Fruit fly (Drosophila melanogaster) whole organism, pupa: ENCODE measurements around the gene Sirt6.
A peak's percentile ranks its signal among the peaks of the same experiment; 100 is the strongest.

Experiments
- CG14655 ChIP-seq: fragments of 200-800 bp; sonication (Bioruptor generic); optimal IDR thresholded peaks from 3 replicates; lab custom pipeline; 2017; ENCODE audit warnings: mild to moderate bottlenecking, missing biosample characterization, missing genetic modification reagents, missing genetic modification characterization
- CG4496 ChIP-seq: fragments of 200-800 bp; sonication (Bioruptor generic); IDR thresholded peaks from 3 replicates; pipeline ENCODE4 v1.3.6; 2022; ENCODE audit warnings: missing biosample characterization, missing genetic modification characterization
- CG9948 ChIP-seq: fragments of 200-800 bp; sonication (Bioruptor generic); optimal IDR thresholded peaks from 2 replicates; lab custom pipeline; 2018; ENCODE audit warnings: missing biosample characterization, mild to moderate bottlenecking, missing genetic modification characterization, moderate library complexity
- D1 ChIP-seq: fragments of 200-800 bp; sonication (Bioruptor generic); optimal IDR thresholded peaks from 2 replicates; lab custom pipeline; 2018; ENCODE audit warnings: missing biosample characterization, mild to moderate bottlenecking, missing genetic modification characterization, moderate library complexity
- EcR ChIP-seq: fragments of 200-800 bp; sonication (Bioruptor generic); optimal IDR thresholded peaks from 3 replicates; lab custom pipeline; 2019; ENCODE audit warnings: missing biosample characterization, missing genetic modification characterization, mild to moderate bottlenecking, moderate library complexity, missing genetic modification reagents
- Ets98B ChIP-seq: fragments of 200-800 bp; sonication (Bioruptor generic); IDR thresholded peaks from 2 replicates; pipeline ENCODE4 v1.3.6; 2022; ENCODE audit warnings: missing biosample characterization, missing genetic modification characterization
- gl ChIP-seq: fragments of 200-800 bp; sonication (Bioruptor generic); optimal IDR thresholded peaks from 2 replicates; lab custom pipeline; 2018; ENCODE audit warnings: missing biosample characterization, mild to moderate bottlenecking, missing genetic modification characterization
- rn ChIP-seq: fragments of 200-800 bp; sonication (Bioruptor generic); IDR thresholded peaks from 2 replicates; pipeline ENCODE4 v1.3.6; 2022; ENCODE audit warnings: missing biosample characterization, missing genetic modification characterization

- no peak for TF ChIP-seq EcR (GFP tag; lab: Kevin White, UChicago)
- TF ChIP-seq CG9948 (tag; lab: Kevin White, UChicago): no peak
- no peak for TF ChIP-seq D1 (tag; lab: Kevin White, UChicago)
- no peak for TF ChIP-seq rn (GFP tag; lab: Robert Waterston, UW)
- TF ChIP-seq Ets98B (GFP tag; lab: Robert Waterston, UW): no peak
- TF ChIP-seq CG4496: 0 out of 3 replicates have a peak, but pooled peaks have one; percentile 28
- no peak for TF ChIP-seq gl (tag; lab: Kevin White, UChicago)
- TF ChIP-seq CG14655 (GFP tag; lab: Kevin White, UChicago): peak; percentile 6
These were observed 5.2 kb upstream of the Sirt6 start for dm6 chr3R:10266624-10267492.
